Worm (Caenorhabditis elegans) whole organism, L1 larva: ENCODE results near the gene fbxa-141.

ENCODE experiments used
- C34B4.2 ChIP-seq: sonication (generic microtip); optimal IDR thresholded peaks from 2 replicates; lab custom pipeline; 2017; ENCODE audit warnings: mild to moderate bottlenecking, missing genetic modification characterization, missing compliant biosample characterization
- F16B12.6 ChIP-seq: fragments of 150-350 bp; optimal IDR thresholded peaks from 2 replicates; lab custom pipeline; 2014; ENCODE audit warnings: missing biosample characterization, missing genetic modification characterization
- Y116A8C.19 ChIP-seq: sonication (generic microtip); optimal IDR thresholded peaks from 2 replicates; lab custom pipeline; 2016; ENCODE audit warnings: missing compliant biosample characterization, missing genetic modification characterization, borderline replicate concordance
- aha-1 ChIP-seq: fragments of 150-350 bp; optimal IDR thresholded peaks from 2 replicates; lab custom pipeline; 2014; ENCODE audit warnings: missing biosample characterization, missing genetic modification characterization
- aly-2 ChIP-seq: fragments of 150-350 bp; optimal IDR thresholded peaks from 2 replicates; lab custom pipeline; 2014; ENCODE audit warnings: missing biosample characterization, missing genetic modification characterization
- ama-1 ChIP-seq: fragments of 150-350 bp; optimal IDR thresholded peaks from 2 replicates; lab custom pipeline; 2014
- ceh-8 ChIP-seq: fragments of 200-800 bp; sonication (Bioruptor generic); optimal IDR thresholded peaks from 2 replicates; lab custom pipeline; 2018; ENCODE audit warnings: mild to moderate bottlenecking, missing genetic modification characterization, moderate library complexity, missing compliant biosample characterization
- ceh-82 ChIP-seq, 3 experiments: fragments of 150-350 bp in 1 of 3; sonication (generic microtip) in 2 of 3; optimal IDR thresholded peaks; 2 replicates each; lab custom pipeline; 2014 to 2017; ENCODE audit warnings: missing biosample characterization in 3 of 3, missing genetic modification characterization in 3 of 3
- ceh-90 ChIP-seq: sonication (generic microtip); optimal IDR thresholded peaks from 2 replicates; lab custom pipeline; 2016; ENCODE audit warnings: missing genetic modification characterization, missing compliant biosample characterization
- dpl-1 ChIP-seq, 3 experiments: fragments of 150-350 bp in 2 of 3; sonication (generic microtip) in 1 of 3; optimal IDR thresholded peaks; 2 replicates each; lab custom pipeline; 2014 to 2017; ENCODE audit warnings: missing biosample characterization in 3 of 3, missing genetic modification characterization in 3 of 3, missing genetic modification reagents in 3 of 3
- dsc-1 ChIP-seq: sonication (generic microtip); optimal IDR thresholded peaks from 2 replicates; lab custom pipeline; 2016; ENCODE audit warnings: mild to moderate bottlenecking, missing genetic modification characterization, missing compliant biosample characterization
- efl-1 ChIP-seq, 4 experiments: fragments of 150-350 bp; optimal IDR thresholded peaks in 3 of 4; peaks in 1 of 4; 1 replicate in 1 of 4; 2 replicates in 3 of 4; lab custom pipeline; 2014; ENCODE audit warnings: missing biosample characterization in 2 of 4, missing genetic modification characterization in 2 of 4, missing genetic modification reagents in 2 of 4
- egl-13 ChIP-seq: sonication (generic microtip); optimal IDR thresholded peaks from 2 replicates; lab custom pipeline; 2016; ENCODE audit warnings: missing genotype, missing genetic modification reagents, missing genetic modification characterization, missing compliant biosample characterization
- egl-27 ChIP-seq, 2 experiments: fragments of 150-350 bp in 1 of 2; sonication (generic microtip); optimal IDR thresholded peaks; 3 replicates each; lab custom pipeline; 2017 to 2018; ENCODE audit warnings: missing biosample characterization in 2 of 2, missing genetic modification characterization in 2 of 2, missing genetic modification reagents in 2 of 2
- elt-2 ChIP-seq: sonication (generic microtip); optimal IDR thresholded peaks from 2 replicates; lab custom pipeline; 2016; ENCODE audit warnings: missing genetic modification characterization, mild to moderate bottlenecking, inconsistent platforms, missing compliant biosample characterization, missing genetic modification reagents
- fkh-10 ChIP-seq: sonication (generic microtip); optimal IDR thresholded peaks from 2 replicates; lab custom pipeline; 2017; ENCODE audit warnings: missing biosample characterization, missing genetic modification reagents, missing genetic modification characterization
- fkh-4 ChIP-seq: sonication (generic microtip); optimal IDR thresholded peaks from 2 replicates; lab custom pipeline; 2016; ENCODE audit warnings: missing compliant biosample characterization, missing genetic modification characterization, borderline replicate concordance
- fkh-8 ChIP-seq: sonication (generic microtip); optimal IDR thresholded peaks from 2 replicates; lab custom pipeline; 2016; ENCODE audit warnings: mild to moderate bottlenecking, missing genetic modification characterization, missing compliant biosample characterization
- fos-1 ChIP-seq: fragments of 150-350 bp; optimal IDR thresholded peaks from 2 replicates; lab custom pipeline; 2014; ENCODE audit warnings: missing biosample characterization, missing genetic modification characterization
- grh-1 ChIP-seq: fragments of 200-800 bp; sonication (Bioruptor generic); IDR thresholded peaks from 2 replicates; pipeline ENCODE4 v1.3.6; 2022; ENCODE audit warnings: missing genetic modification reagents, missing genetic modification characterization, missing compliant biosample characterization
- hlh-17 ChIP-seq: fragments of 200-800 bp; sonication (Bioruptor generic); optimal IDR thresholded peaks from 2 replicates; lab custom pipeline; 2018; ENCODE audit warnings: missing genetic modification characterization, mild to moderate bottlenecking, missing compliant biosample characterization, moderate library complexity, borderline replicate concordance
- irx-1 ChIP-seq: sonication (generic microtip); optimal IDR thresholded peaks from 2 replicates; lab custom pipeline; 2016; ENCODE audit warnings: missing genetic modification characterization, missing compliant biosample characterization
- jun-1 ChIP-seq: fragments of 150-350 bp; optimal IDR thresholded peaks from 2 replicates; lab custom pipeline; 2014; ENCODE audit warnings: missing biosample characterization, missing genetic modification reagents, missing genetic modification characterization
- lin-13 ChIP-seq: fragments of 150-350 bp; optimal IDR thresholded peaks from 2 replicates; lab custom pipeline; 2014; ENCODE audit warnings: missing biosample characterization, missing genetic modification reagents, missing genetic modification characterization
- lin-35 ChIP-seq, 2 experiments: fragments of 150-350 bp; optimal IDR thresholded peaks; 2 replicates each; lab custom pipeline; 2014; ENCODE audit warnings: missing biosample characterization in 2 of 2, missing genetic modification characterization in 2 of 2, missing genetic modification reagents in 2 of 2
- lin-39 ChIP-seq: fragments of 150-350 bp; optimal IDR thresholded peaks from 2 replicates; lab custom pipeline; 2014; ENCODE audit warnings: missing biosample characterization, missing genetic modification reagents, missing genetic modification characterization
- lir-3 ChIP-seq: sonication (generic microtip); optimal IDR thresholded peaks from 2 replicates; lab custom pipeline; 2016; ENCODE audit warnings: mild to moderate bottlenecking, missing genetic modification characterization, moderate library complexity, missing compliant biosample characterization; ENCODE audit not compliant: poor library complexity
- lsy-2 ChIP-seq, 2 experiments: fragments of 150-350 bp; optimal IDR thresholded peaks; 2 replicates each; lab custom pipeline; 2014; ENCODE audit warnings: missing biosample characterization in 2 of 2, missing genetic modification characterization in 2 of 2
- mab-9 ChIP-seq: fragments of 200-800 bp; sonication (Bioruptor generic); IDR thresholded peaks from 2 replicates; pipeline ENCODE4 v1.3.6; 2022; ENCODE audit warnings: missing genetic modification reagents, missing genetic modification characterization, missing compliant biosample characterization
- nhr-11 ChIP-seq: fragments of 150-350 bp; optimal IDR thresholded peaks from 2 replicates; lab custom pipeline; 2014; ENCODE audit warnings: missing biosample characterization, missing genetic modification characterization
- nhr-19 ChIP-seq: fragments of 200-800 bp; sonication (Bioruptor generic); conservative IDR thresholded peaks from 2 replicates; pipeline ENCODE4 v1.3.6; 2022; ENCODE audit warnings: missing genetic modification characterization, missing compliant biosample characterization
- nhr-20 ChIP-seq: sonication (generic microtip); optimal IDR thresholded peaks from 2 replicates; lab custom pipeline; 2016; ENCODE audit warnings: mild to moderate bottlenecking, missing genetic modification characterization, missing compliant biosample characterization
- nhr-237 ChIP-seq: fragments of 150-350 bp; optimal IDR thresholded peaks from 2 replicates; lab custom pipeline; 2014; ENCODE audit warnings: missing biosample characterization, missing genetic modification characterization
- nhr-28 ChIP-seq: fragments of 150-350 bp; optimal IDR thresholded peaks from 2 replicates; lab custom pipeline; 2014; ENCODE audit warnings: missing biosample characterization, missing genetic modification characterization
- nhr-47 ChIP-seq: sonication (generic microtip); optimal IDR thresholded peaks from 2 replicates; lab custom pipeline; 2016; ENCODE audit warnings: mild to moderate bottlenecking, missing genetic modification characterization, moderate library complexity, missing compliant biosample characterization
- nhr-77 ChIP-seq: fragments of 150-350 bp; optimal IDR thresholded peaks from 2 replicates; lab custom pipeline; 2014; ENCODE audit warnings: missing biosample characterization, missing genetic modification characterization
- nhr-90 ChIP-seq: sonication (generic microtip); optimal IDR thresholded peaks from 2 replicates; lab custom pipeline; 2016; ENCODE audit warnings: mild to moderate bottlenecking, missing genetic modification characterization, missing compliant biosample characterization; ENCODE audit not compliant: poor library complexity
- rnt-1 ChIP-seq: sonication (generic microtip); optimal IDR thresholded peaks from 2 replicates; lab custom pipeline; 2016; ENCODE audit warnings: mild to moderate bottlenecking, missing genetic modification characterization, moderate library complexity, missing compliant biosample characterization
- skn-1 ChIP-seq: fragments of 150-350 bp; optimal IDR thresholded peaks from 2 replicates; lab custom pipeline; 2014; ENCODE audit warnings: missing biosample characterization, missing genetic modification characterization
- snpc-4 ChIP-seq: fragments of 150-350 bp; optimal IDR thresholded peaks from 2 replicates; lab custom pipeline; 2014; ENCODE audit warnings: missing biosample characterization, missing genetic modification characterization
- snu-23 ChIP-seq: sonication (generic microtip); optimal IDR thresholded peaks from 2 replicates; lab custom pipeline; 2016; ENCODE audit warnings: missing genetic modification characterization, missing compliant biosample characterization
- sox-4 ChIP-seq: sonication (generic microtip); optimal IDR thresholded peaks from 2 replicates; lab custom pipeline; 2016; ENCODE audit warnings: missing genetic modification characterization, missing compliant biosample characterization
- sptf-1 ChIP-seq: fragments of 150-350 bp; optimal IDR thresholded peaks from 2 replicates; lab custom pipeline; 2014; ENCODE audit warnings: missing biosample characterization, missing genetic modification characterization
- tlp-1 ChIP-seq: fragments of 150-350 bp; optimal IDR thresholded peaks from 2 replicates; lab custom pipeline; 2014; ENCODE audit warnings: missing biosample characterization, missing genetic modification characterization
- unc-130 ChIP-seq: fragments of 150-350 bp; optimal IDR thresholded peaks from 2 replicates; lab custom pipeline; 2017; ENCODE audit warnings: missing biosample characterization, missing genetic modification characterization, inconsistent platforms
- unc-30 ChIP-seq: sonication (generic microtip); optimal IDR thresholded peaks from 2 replicates; lab custom pipeline; 2017; ENCODE audit warnings: missing biosample characterization, missing genetic modification characterization
- unc-86 ChIP-seq: sonication (generic microtip); optimal IDR thresholded peaks from 2 replicates; lab custom pipeline; 2016; ENCODE audit warnings: missing genetic modification characterization, missing compliant biosample characterization
- unc-98 ChIP-seq: fragments of 200-800 bp; sonication (Bioruptor generic); IDR thresholded peaks from 2 replicates; pipeline ENCODE4 v1.3.6; 2022; ENCODE audit warnings: missing genetic modification characterization, missing compliant biosample characterization
- vab-15 ChIP-seq: sonication (generic microtip); optimal IDR thresholded peaks from 2 replicates; lab custom pipeline; 2017; ENCODE audit warnings: missing genotype, mild to moderate bottlenecking, missing genetic modification characterization, missing compliant biosample characterization
- xbp-1 ChIP-seq: sonication (generic microtip); optimal IDR thresholded peaks from 2 replicates; lab custom pipeline; 2016; ENCODE audit warnings: missing genetic modification characterization, missing compliant biosample characterization
- zag-1 ChIP-seq: fragments of 150-350 bp; optimal IDR thresholded peaks from 2 replicates; lab custom pipeline; 2014; ENCODE audit warnings: missing biosample characterization, missing genetic modification characterization
- zip-4 ChIP-seq: fragments of 200-800 bp; sonication (Bioruptor generic); optimal IDR thresholded peaks from 2 replicates; lab custom pipeline; 2018; ENCODE audit warnings: mild to moderate bottlenecking, missing genetic modification characterization, moderate library complexity, missing compliant biosample characterization
- ztf-11 ChIP-seq, 2 experiments: sonication (generic microtip); optimal IDR thresholded peaks; 2 replicates each; lab custom pipeline; 2016 to 2017; ENCODE audit warnings: missing genetic modification characterization in 2 of 2, missing biosample characterization in 1 of 2, missing compliant biosample characterization in 1 of 2
- ztf-4 ChIP-seq: fragments of 150-350 bp; optimal IDR thresholded peaks from 2 replicates; lab custom pipeline; 2014; ENCODE audit warnings: missing biosample characterization, missing genetic modification characterization

The fbxa-141 gene

DNA sequence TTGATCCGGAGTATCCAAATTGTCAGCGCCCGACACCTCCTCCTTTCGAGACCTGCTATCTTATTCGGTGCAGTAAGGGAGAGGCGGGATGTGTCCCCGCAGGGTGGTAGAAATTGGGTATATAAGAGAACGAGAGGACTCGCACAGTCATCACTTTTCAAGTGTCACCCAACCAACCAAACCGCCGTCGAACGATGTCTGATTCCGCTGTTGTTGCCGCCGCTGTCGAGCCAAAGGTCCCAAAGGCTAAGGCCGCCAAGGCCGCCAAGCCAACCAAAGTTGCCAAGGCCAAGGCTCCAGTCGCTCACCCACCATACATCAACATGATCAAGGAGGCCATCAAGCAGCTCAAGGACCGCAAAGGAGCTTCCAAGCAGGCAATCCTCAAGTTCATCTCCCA lies 22.8 kb downstream of the fbxa-141 start, which contains the start of gene his-24 (continued):
- no peak for TF ChIP-seq C34B4.2
- TF ChIP-seq lsy-2 (tag; optimal IDR thresholded peaks at IDR 0.05; lab: Kevin White, UChicago), result peak; percentile 52 to 66
- TF ChIP-seq zag-1 (tag; lab: Kevin White, UChicago), result no peak
- TF ChIP-seq xbp-1 (tag; lab: Kevin White, UChicago), result peak; percentile 68
- TF ChIP-seq egl-13 (tag; lab: Kevin White, UChicago), result no peak
- TF ChIP-seq irx-1 (tag; lab: Kevin White, UChicago), result peak; percentile 64
- TF ChIP-seq ztf-4 (tag; lab: Kevin White, UChicago), result no peak
- TF ChIP-seq elt-2 (tag; lab: Kevin White, UChicago), result no peak
- TF ChIP-seq sptf-1, result no peak
- peak; percentile 87 for TF ChIP-seq nhr-47
- peak; percentile 62 for TF ChIP-seq nhr-90 (tag; lab: Kevin White, UChicago)
- peak; percentile 83 for TF ChIP-seq jun-1
- peak; percentile 40 for TF ChIP-seq vab-15 (tag; lab: Kevin White, UChicago)
- peak; percentile 14 for TF ChIP-seq lin-39 (tag; lab: Kevin White, UChicago)
- TF ChIP-seq unc-30 (tag; lab: Kevin White, UChicago), result no peak
- TF ChIP-seq lin-35 (GFP tag; optimal IDR thresholded peaks at IDR 0.05; lab: Kevin White, UChicago), result peak; percentile 39 to 73
- peak; percentile 28 for TF ChIP-seq F16B12.6
- no peak for TF ChIP-seq hlh-17 (GFP tag; lab: Kevin White, UChicago)
- TF ChIP-seq aly-2, result no peak
- TF ChIP-seq mab-9, result peak; percentile 65
- TF ChIP-seq fkh-4, result no peak
- TF ChIP-seq ama-1, result peak; percentile 74
- TF ChIP-seq ceh-90 (tag; lab: Kevin White, UChicago), result no peak
- peak in 2 of 3 experiments; percentile 27 to 49 for TF ChIP-seq dpl-1 (GFP tag; optimal IDR thresholded peaks at IDR 0.05; lab: Kevin White, UChicago)
- no peak for TF ChIP-seq egl-27 (tag; optimal IDR thresholded peaks at IDR 0.05; lab: Kevin White, UChicago)
- peak; percentile 54 for TF ChIP-seq snpc-4
- peak; percentile 51 for TF ChIP-seq unc-86 (tag; lab: Kevin White, UChicago)
- TF ChIP-seq tlp-1, result no peak
- TF ChIP-seq nhr-19 (GFP tag; lab: Robert Waterston, UW), result peak; percentile 75
- no peak for TF ChIP-seq nhr-237 (tag; lab: Kevin White, UChicago)
- TF ChIP-seq nhr-11 (tag; lab: Kevin White, UChicago), result no peak
- TF ChIP-seq grh-1 (GFP tag; lab: Robert Waterston, UW), result peak; percentile 68
- no peak for TF ChIP-seq zip-4 (GFP tag; lab: Kevin White, UChicago)
- TF ChIP-seq fos-1 (tag; lab: Kevin White, UChicago), result peak; percentile 12
- TF ChIP-seq dsc-1, result peak; percentile 58
- TF ChIP-seq snu-23, result peak; percentile 73
- TF ChIP-seq unc-98 (GFP tag; lab: Robert Waterston, UW), result no peak
- TF ChIP-seq lin-13, result peak; percentile 52
- TF ChIP-seq aha-1, result no peak
- TF ChIP-seq ceh-82 (tag; optimal IDR thresholded peaks at IDR 0.05; lab: Kevin White, UChicago), result peak; percentile 45 to 87 (median 48)
- TF ChIP-seq ceh-8, result peak; percentile 52
- peak; percentile 43 for TF ChIP-seq skn-1
- no peak for TF ChIP-seq nhr-28 (tag; lab: Kevin White, UChicago)
- peak; percentile 79 for TF ChIP-seq nhr-20 (tag; lab: Kevin White, UChicago)
- TF ChIP-seq sox-4, result no peak
- TF ChIP-seq, all 84 proteins: peak for 45

DNA sequence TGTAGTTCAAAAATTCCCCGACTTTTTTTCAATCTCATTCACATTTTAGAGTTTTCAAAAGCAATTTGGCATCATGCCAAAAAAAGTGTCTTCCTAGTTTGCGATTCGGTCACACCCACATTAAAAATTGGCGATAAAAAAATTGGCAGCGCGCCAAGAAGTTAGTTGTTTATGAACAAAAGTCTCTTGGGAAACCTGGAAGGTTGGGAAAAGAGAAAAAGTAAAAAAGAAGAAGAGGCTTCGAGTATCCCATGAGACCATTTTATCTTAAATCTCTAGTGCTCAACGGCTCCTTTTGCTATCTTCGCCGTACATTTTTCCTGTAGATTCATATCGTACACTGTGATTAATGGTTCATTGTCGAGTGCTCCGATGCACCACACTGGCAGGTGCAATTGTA lies 24.9 kb downstream of the fbxa-141 start:
- TF ChIP-seq lin-13, result no peak
- TF ChIP-seq fkh-8 (tag; lab: Kevin White, UChicago), result no peak
- no peak for TF ChIP-seq ztf-11 (tag; optimal IDR thresholded peaks at IDR 0.05; lab: Kevin White, UChicago)
- no peak for TF ChIP-seq Y116A8C.19 (tag; lab: Kevin White, UChicago)
- no peak for TF ChIP-seq fkh-10 (GFP tag; lab: Kevin White, UChicago)
- TF ChIP-seq nhr-19 (GFP tag; lab: Robert Waterston, UW), result no peak
- no peak for TF ChIP-seq ceh-90 (tag; lab: Kevin White, UChicago)
- no peak for TF ChIP-seq nhr-77 (tag; lab: Kevin White, UChicago)
- no peak for TF ChIP-seq unc-130 (tag; lab: Kevin White, UChicago)
- no peak for TF ChIP-seq dsc-1
- no peak for TF ChIP-seq aly-2
- no peak for TF ChIP-seq rnt-1 (tag; lab: Kevin White, UChicago)
- TF ChIP-seq unc-30 (tag; lab: Kevin White, UChicago), result no peak
- TF ChIP-seq efl-1 (optimal IDR thresholded peaks at IDR 0.05; lab: Kevin White, UChicago), result no peak
- no peak for TF ChIP-seq efl-1 (GFP tag; optimal IDR thresholded peaks at IDR 0.05 in 1 of 2; lab: Kevin White, UChicago)
- TF ChIP-seq lir-3 (tag; lab: Kevin White, UChicago), result no peak
- TF ChIP-seq sptf-1, result no peak
